Fruit fly (Drosophila melanogaster) whole organism, embryonic: Measurements from ENCODE around the gene Ku80.

Source experiments
- Asciz ChIP-seq: fragments of 200-800 bp; sonication (Bioruptor generic); optimal IDR thresholded peaks from 2 replicates; lab custom pipeline; 2017; ENCODE audit warnings: missing biosample characterization, mild to moderate bottlenecking, missing genetic modification characterization, missing genetic modification reagents
- B-H2 ChIP-seq: fragments of 200-800 bp; sonication (Bioruptor generic); optimal IDR thresholded peaks from 2 replicates; lab custom pipeline; 2018; ENCODE audit warnings: missing biosample characterization, mild to moderate bottlenecking, missing genetic modification characterization
- Blimp-1 ChIP-seq: fragments of 200-800 bp; sonication (Bioruptor generic); optimal IDR thresholded peaks from 3 replicates; lab custom pipeline; 2018; ENCODE audit warnings: missing biosample characterization, missing genetic modification characterization, mild to moderate bottlenecking, moderate library complexity, missing genetic modification reagents
- CG10209 ChIP-seq: fragments of 200-800 bp; sonication (Bioruptor generic); optimal IDR thresholded peaks from 3 replicates; lab custom pipeline; 2017; ENCODE audit warnings: missing biosample characterization, mild to moderate bottlenecking, missing genetic modification characterization, missing genetic modification reagents
- CG10267 ChIP-seq: fragments of 200-800 bp; sonication (Bioruptor generic); optimal IDR thresholded peaks from 2 replicates; lab custom pipeline; 2018; ENCODE audit warnings: missing biosample characterization, mild to moderate bottlenecking, missing genetic modification characterization, moderate library complexity
- CG10654 ChIP-seq: fragments of 200-800 bp; sonication (Bioruptor generic); optimal IDR thresholded peaks from 2 replicates; lab custom pipeline; 2016; ENCODE audit warnings: missing biosample characterization, missing genetic modification characterization
- CG11398 ChIP-seq: fragments of 200-800 bp; sonication (Bioruptor generic); optimal IDR thresholded peaks from 2 replicates; lab custom pipeline; 2016; ENCODE audit warnings: missing biosample characterization, missing genetic modification characterization
- CG12071 ChIP-seq: fragments of 200-800 bp; sonication (Bioruptor generic); optimal IDR thresholded peaks from 3 replicates; lab custom pipeline; 2018; ENCODE audit warnings: missing biosample characterization, mild to moderate bottlenecking, missing genetic modification characterization
- CG12236 ChIP-seq: fragments of 200-800 bp; sonication (Bioruptor generic); optimal IDR thresholded peaks from 2 replicates; lab custom pipeline; 2016; ENCODE audit warnings: missing biosample characterization, missing genetic modification characterization
- CG12769 ChIP-seq: fragments of 200-800 bp; sonication (Bioruptor generic); optimal IDR thresholded peaks from 2 replicates; lab custom pipeline; 2019; ENCODE audit warnings: missing biosample characterization, mild to moderate bottlenecking, missing genetic modification characterization, moderate library complexity
- CG14710 ChIP-seq: fragments of 200-800 bp; sonication (Bioruptor generic); optimal IDR thresholded peaks from 3 replicates; lab custom pipeline; 2019; ENCODE audit warnings: missing biosample characterization, mild to moderate bottlenecking, missing genetic modification characterization, moderate library complexity
- CG15269 ChIP-seq: fragments of 200-800 bp; sonication (Bioruptor generic); optimal IDR thresholded peaks from 2 replicates; lab custom pipeline; 2018; ENCODE audit warnings: missing biosample characterization, mild to moderate bottlenecking, missing genetic modification characterization, moderate library complexity
- CG1529 ChIP-seq: fragments of 200-800 bp; sonication (Bioruptor generic); optimal IDR thresholded peaks from 3 replicates; lab custom pipeline; 2018; ENCODE audit warnings: missing biosample characterization, missing genetic modification characterization
- CG15479 ChIP-seq: fragments of 200-800 bp; sonication (Bioruptor generic); optimal IDR thresholded peaks from 3 replicates; lab custom pipeline; 2019; ENCODE audit warnings: missing biosample characterization, mild to moderate bottlenecking, missing genetic modification characterization, moderate library complexity
- CG17186 ChIP-seq: fragments of 200-800 bp; sonication (Bioruptor generic); optimal IDR thresholded peaks from 3 replicates; lab custom pipeline; 2017; ENCODE audit warnings: missing biosample characterization, missing genetic modification reagents, missing genetic modification characterization
- CG30431 ChIP-seq: fragments of 200-800 bp; sonication (Bioruptor generic); optimal IDR thresholded peaks from 2 replicates; lab custom pipeline; 2017; ENCODE audit warnings: missing biosample characterization, missing genetic modification characterization
- CG31388 ChIP-seq: fragments of 200-800 bp; sonication (Bioruptor generic); optimal IDR thresholded peaks from 2 replicates; lab custom pipeline; 2016; ENCODE audit warnings: missing biosample characterization, missing genetic modification characterization
- CG4820 ChIP-seq: fragments of 200-800 bp; sonication (Bioruptor generic); optimal IDR thresholded peaks from 3 replicates; lab custom pipeline; 2016; ENCODE audit warnings: missing biosample characterization, missing genetic modification characterization
- CG7839 ChIP-seq: fragments of 200-800 bp; sonication (Bioruptor generic); optimal IDR thresholded peaks from 3 replicates; lab custom pipeline; 2018; ENCODE audit warnings: missing biosample characterization, mild to moderate bottlenecking, missing genetic modification characterization, moderate library complexity
- CG7963 ChIP-seq: fragments of 200-800 bp; sonication (Bioruptor generic); IDR thresholded peaks from 3 replicates; pipeline ENCODE4 v1.3.6; 2022; ENCODE audit warnings: missing biosample characterization, missing genetic modification characterization; ENCODE audit not compliant: partially characterized antibody
- Chrac-16 ChIP-seq: fragments of 200-800 bp; sonication (Bioruptor generic); optimal IDR thresholded peaks from 3 replicates; lab custom pipeline; 2016; ENCODE audit warnings: missing biosample characterization, missing genetic modification characterization
- D19A ChIP-seq: fragments of 200-800 bp; optimal IDR thresholded peaks from 3 replicates; lab custom pipeline; 2019; ENCODE audit warnings: missing biosample characterization, mild to moderate bottlenecking, missing genetic modification characterization, moderate library complexity
- Dad ChIP-seq: fragments of 200-800 bp; sonication (Bioruptor generic); optimal IDR thresholded peaks from 3 replicates; lab custom pipeline; 2016; ENCODE audit warnings: missing biosample characterization, missing genetic modification characterization
- Dip2 ChIP-seq: fragments of 200-800 bp; sonication (Bioruptor generic); IDR thresholded peaks from 2 replicates; pipeline ENCODE4 v1.3.6; 2022; ENCODE audit warnings: missing biosample characterization, missing genetic modification characterization
- MTF-1 ChIP-seq: fragments of 200-800 bp; sonication (Bioruptor generic); optimal IDR thresholded peaks from 2 replicates; lab custom pipeline; 2018; ENCODE audit warnings: missing biosample characterization, mild to moderate bottlenecking, missing genetic modification characterization, borderline replicate concordance
- NFAT ChIP-seq: fragments of 200-800 bp; sonication (Bioruptor generic); IDR thresholded peaks from 2 replicates; pipeline ENCODE4 v1.3.6; 2022; ENCODE audit warnings: missing biosample characterization, missing genetic modification characterization
- Neu2 ChIP-seq: fragments of 200-800 bp; sonication (Bioruptor generic); optimal IDR thresholded peaks from 3 replicates; lab custom pipeline; 2016; ENCODE audit warnings: missing biosample characterization, missing genetic modification characterization, borderline replicate concordance
- Nf-YB ChIP-seq: fragments of 200-800 bp; sonication (Bioruptor generic); optimal IDR thresholded peaks from 3 replicates; lab custom pipeline; 2019; ENCODE audit warnings: missing biosample characterization, mild to moderate bottlenecking, missing genetic modification characterization, moderate library complexity
- Oli ChIP-seq: fragments of 200-800 bp; sonication (Bioruptor generic); optimal IDR thresholded peaks from 2 replicates; lab custom pipeline; 2018; ENCODE audit warnings: missing biosample characterization, mild to moderate bottlenecking, missing genetic modification characterization, moderate library complexity
- TFAM ChIP-seq: fragments of 200-800 bp; sonication (Bioruptor generic); optimal IDR thresholded peaks from 2 replicates; lab custom pipeline; 2017; ENCODE audit warnings: missing biosample characterization, missing genetic modification characterization, inconsistent platforms
- Tbp ChIP-seq: fragments of >200 bp; optimal IDR thresholded peaks from 2 replicates; lab custom pipeline; 2018; ENCODE audit warnings: missing biosample characterization, missing genetic modification characterization
- Vsx1 ChIP-seq: fragments of 200-800 bp; sonication (Bioruptor generic); optimal IDR thresholded peaks from 2 replicates; lab custom pipeline; 2017; ENCODE audit warnings: missing biosample characterization, mild to moderate bottlenecking, missing genetic modification characterization, missing genetic modification reagents
- Xrp1 ChIP-seq: fragments of 200-800 bp; sonication (Bioruptor generic); IDR thresholded peaks from 2 replicates; pipeline ENCODE4 v1.3.6; 2022; ENCODE audit warnings: missing biosample characterization, missing genetic modification characterization
- ato ChIP-seq: fragments of 200-800 bp; sonication (Bioruptor generic); IDR thresholded peaks from 2 replicates; pipeline ENCODE4 v1.3.6; 2022; ENCODE audit warnings: missing biosample characterization, missing genetic modification characterization; ENCODE audit not compliant: partially characterized antibody
- bigmax ChIP-seq: fragments of 200-800 bp; sonication (Bioruptor generic); optimal IDR thresholded peaks from 2 replicates; lab custom pipeline; 2018; ENCODE audit warnings: missing biosample characterization, mild to moderate bottlenecking, missing genetic modification characterization
- chinmo ChIP-seq: fragments of 200-800 bp; sonication (Bioruptor generic); IDR thresholded peaks from 4 replicates; pipeline ENCODE4 v1.3.6; 2022; ENCODE audit warnings: missing biosample characterization, missing genetic modification characterization; ENCODE audit not compliant: partially characterized antibody
- dan ChIP-seq: fragments of 200-800 bp; sonication (Bioruptor generic); IDR thresholded peaks from 2 replicates; pipeline ENCODE4 v1.3.6; 2022; ENCODE audit warnings: missing biosample characterization, missing genetic modification characterization
- ems ChIP-seq: fragments of 200-800 bp; sonication (Bioruptor generic); optimal IDR thresholded peaks from 3 replicates; lab custom pipeline; 2016; ENCODE audit warnings: missing biosample characterization, missing genetic modification characterization
- grn ChIP-seq: fragments of 200-800 bp; sonication (Bioruptor generic); optimal IDR thresholded peaks from 3 replicates; lab custom pipeline; 2017; ENCODE audit warnings: missing biosample characterization, missing genetic modification characterization
- gt ChIP-seq: fragments of 200-800 bp; sonication (Bioruptor generic); IDR thresholded peaks from 2 replicates; pipeline ENCODE4 v1.3.6; 2022; ENCODE audit warnings: missing biosample characterization, missing genetic modification characterization
- hbn ChIP-seq: fragments of 200-800 bp; sonication (Bioruptor generic); IDR thresholded peaks from 2 replicates; pipeline ENCODE4 v1.3.6; 2022; ENCODE audit warnings: missing biosample characterization, missing genetic modification characterization; ENCODE audit not compliant: partially characterized antibody
- her ChIP-seq: fragments of 200-800 bp; sonication (Bioruptor generic); optimal IDR thresholded peaks from 2 replicates; lab custom pipeline; 2016; ENCODE audit warnings: missing biosample characterization, missing genetic modification characterization
- kay ChIP-seq: fragments of 200-800 bp; sonication (Bioruptor generic); optimal IDR thresholded peaks from 2 replicates; lab custom pipeline; 2016; ENCODE audit warnings: missing biosample characterization, missing genetic modification characterization
- nau ChIP-seq: fragments of 200-800 bp; sonication (Bioruptor generic); optimal IDR thresholded peaks from 3 replicates; lab custom pipeline; 2017; ENCODE audit warnings: missing biosample characterization, mild to moderate bottlenecking, missing genetic modification characterization, missing genetic modification reagents
- nmo ChIP-seq: fragments of 200-800 bp; sonication (Bioruptor generic); optimal IDR thresholded peaks from 2 replicates; lab custom pipeline; 2018; ENCODE audit warnings: missing biosample characterization, mild to moderate bottlenecking, missing genetic modification characterization, moderate library complexity
- pum ChIP-seq: fragments of 200-800 bp; sonication (Bioruptor generic); optimal IDR thresholded peaks from 2 replicates; lab custom pipeline; 2016; ENCODE audit warnings: missing biosample characterization, missing genetic modification characterization
- ro ChIP-seq: fragments of 200-800 bp; sonication (Bioruptor generic); IDR thresholded peaks from 2 replicates; pipeline ENCODE4 v1.3.6; 2022; ENCODE audit warnings: missing biosample characterization, missing genetic modification characterization
- shn ChIP-seq: fragments of 200-800 bp; sonication (Bioruptor generic); optimal IDR thresholded peaks from 3 replicates; lab custom pipeline; 2016; ENCODE audit warnings: missing biosample characterization, missing genetic modification characterization
- vfl ChIP-seq: fragments of 200-800 bp; sonication (Bioruptor generic); optimal IDR thresholded peaks from 2 replicates; lab custom pipeline; 2016; ENCODE audit warnings: missing biosample characterization, missing genetic modification characterization

The Ku80 gene

DNA sequence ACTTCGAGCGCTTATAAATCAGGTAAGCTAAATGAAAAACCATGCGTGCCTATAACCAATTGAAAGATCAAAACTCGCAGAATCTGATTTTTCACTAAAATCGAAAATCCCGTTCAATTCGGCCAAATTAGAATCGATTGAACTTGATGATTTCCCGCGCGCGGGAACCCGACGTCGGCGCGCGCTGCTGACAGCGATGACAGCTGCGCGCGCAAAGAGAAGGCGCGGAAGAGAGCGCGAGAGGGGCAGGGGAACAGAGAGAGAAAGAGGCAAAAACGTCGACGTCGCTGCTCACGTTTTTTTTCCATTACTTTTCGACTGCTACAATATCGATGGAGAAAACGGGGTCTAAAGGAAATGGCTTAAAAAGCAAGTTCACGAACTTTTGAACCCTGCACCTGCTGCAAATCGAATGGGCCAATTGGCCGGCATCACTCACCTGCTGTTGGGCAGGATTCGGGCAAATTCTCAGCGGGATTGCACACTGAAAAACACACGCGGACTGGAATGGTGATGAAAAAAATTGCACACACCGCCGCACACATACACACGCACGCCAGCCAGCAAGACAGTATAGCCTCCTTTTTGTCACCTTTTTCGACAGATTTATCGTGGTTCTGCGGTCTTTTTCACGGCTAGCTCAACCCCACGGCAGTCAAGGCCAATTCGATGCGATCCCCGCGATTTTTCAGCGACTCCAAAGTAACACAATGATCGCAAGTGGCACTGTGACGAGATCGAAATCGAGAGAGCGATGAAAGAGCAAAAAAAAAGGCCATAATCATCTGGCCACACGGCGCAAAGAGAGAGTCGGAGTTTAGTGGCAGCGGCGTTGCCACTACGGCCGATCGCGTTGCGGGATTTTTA is 23.3 kb downstream of the Ku80 start, which contains the start of gene CycE (continued):
- TF ChIP-seq Neu2 (GFP tag; lab: Kevin White, UChicago), result no peak
- TF ChIP-seq CG31388 (GFP tag; lab: Kevin White, UChicago), result no peak
- no peak for TF ChIP-seq Oli
- TF ChIP-seq shn (GFP tag; lab: Kevin White, UChicago), result no peak
- no peak for TF ChIP-seq Xrp1
- no peak for TF ChIP-seq grn (GFP tag; lab: Kevin White, UChicago)
- TF ChIP-seq Chrac-16 (GFP tag; lab: Kevin White, UChicago), result no peak
- TF ChIP-seq CG15479 (GFP tag; lab: Kevin White, UChicago), result peak; percentile 83
- no peak for TF ChIP-seq Nf-YB (GFP tag; lab: Kevin White, UChicago)
- no peak for TF ChIP-seq NFAT (GFP tag; lab: Robert Waterston, UW)
- TF ChIP-seq B-H2, result no peak
- no peak for TF ChIP-seq MTF-1 (GFP tag; lab: Kevin White, UChicago)
- no peak for TF ChIP-seq CG12071 (GFP tag; lab: Kevin White, UChicago)
- no peak for TF ChIP-seq Blimp-1 (GFP tag; lab: Kevin White, UChicago)
- TF ChIP-seq CG12769 (tag; lab: Kevin White, UChicago), result no peak
- no peak for TF ChIP-seq chinmo
- peak; percentile 15 for TF ChIP-seq CG17186 (GFP tag; lab: Kevin White, UChicago)
- no peak for TF ChIP-seq CG30431 (GFP tag; lab: Kevin White, UChicago)
- TF ChIP-seq gt (GFP tag; lab: Robert Waterston, UW), result no peak
- no peak for TF ChIP-seq CG10267 (tag; lab: Kevin White, UChicago)
- TF ChIP-seq her (GFP tag; lab: Kevin White, UChicago), result no peak
- no peak for TF ChIP-seq CG11398 (GFP tag; lab: Kevin White, UChicago)
- no peak for TF ChIP-seq CG15269 (tag; lab: Kevin White, UChicago)
- no peak for TF ChIP-seq ato (GFP tag; lab: Robert Waterston, UW)
- no peak for TF ChIP-seq Vsx1 (GFP tag; lab: Kevin White, UChicago)
- no peak for TF ChIP-seq Dad
- TF ChIP-seq Dip2 (GFP tag; lab: Robert Waterston, UW), result no peak
- no peak for TF ChIP-seq TFAM (GFP tag; lab: Kevin White, UChicago)
- TF ChIP-seq CG4820 (GFP tag; lab: Kevin White, UChicago), result no peak
- TF ChIP-seq hbn, result no peak
- TF ChIP-seq kay (GFP tag; lab: Kevin White, UChicago), result no peak
- no peak for TF ChIP-seq CG10209
- no peak for TF ChIP-seq ems
- TF ChIP-seq CG7839 (tag; lab: Kevin White, UChicago), result no peak
- TF ChIP-seq pum, result no peak
- TF ChIP-seq ro (GFP tag; lab: Robert Waterston, UW), result no peak
- no peak for TF ChIP-seq dan (GFP tag; lab: Robert Waterston, UW)
- no peak for TF ChIP-seq CG12236
- TF ChIP-seq CG7963 (GFP tag; lab: Robert Waterston, UW), result no peak
- no peak for TF ChIP-seq nau
- TF ChIP-seq bigmax, result no peak
- TF ChIP-seq CG10654 (GFP tag; lab: Kevin White, UChicago), result no peak
- no peak for TF ChIP-seq CG1529 (GFP tag; lab: Kevin White, UChicago)
- no peak for TF ChIP-seq nmo (GFP tag; lab: Kevin White, UChicago)
- TF ChIP-seq CG14710, result no peak
- no peak for TF ChIP-seq Asciz (GFP tag; lab: Kevin White, UChicago)
- no peak for TF ChIP-seq vfl (GFP tag; lab: Kevin White, UChicago)
- no peak for TF ChIP-seq Tbp (GFP tag; lab: Kevin White, UChicago)
- TF ChIP-seq D19A (tag; lab: Kevin White, UChicago), result no peak
